Worm (Caenorhabditis elegans) whole organism, L4 larva: ENCODE data around the gene F13H6.5.

ENCODE experiments used
- F10B5.3 ChIP-seq: sonication (generic microtip); optimal IDR thresholded peaks from 2 replicates; lab custom pipeline; 2016; ENCODE audit warnings: mild to moderate bottlenecking, missing genetic modification characterization, missing compliant biosample characterization
- F44E2.7 ChIP-seq: fragments of 200-800 bp; sonication (Bioruptor generic); IDR thresholded peaks from 2 replicates; pipeline ENCODE4 v2.1.2; 2022; ENCODE audit warnings: missing genetic modification characterization, missing compliant biosample characterization
- F49E8.2 ChIP-seq: sonication (generic microtip); optimal IDR thresholded peaks from 2 replicates; lab custom pipeline; 2016; ENCODE audit warnings: missing compliant biosample characterization, mild to moderate bottlenecking, missing genetic modification characterization, borderline replicate concordance
- R02D3.7 ChIP-seq: fragments of 150-350 bp; sonication (generic microtip); optimal IDR thresholded peaks from 3 replicates; lab custom pipeline; 2014; ENCODE audit warnings: missing biosample characterization, missing genetic modification characterization
- ZK546.5 ChIP-seq, 2 experiments: sonication (generic microtip); optimal IDR thresholded peaks; 2 replicates each; lab custom pipeline; 2017; ENCODE audit warnings: missing biosample characterization in 2 of 2, missing genetic modification characterization in 2 of 2
- aha-1 ChIP-seq: fragments of 150-350 bp; peaks from one replicate; lab custom pipeline; 2014; ENCODE audit warnings: missing biosample characterization, missing genetic modification characterization
- aly-2 ChIP-seq: sonication (generic microtip); optimal IDR thresholded peaks from 2 replicates; lab custom pipeline; 2018; ENCODE audit warnings: missing biosample characterization, missing genetic modification characterization
- arid-1 ChIP-seq: fragments of 200-800 bp; sonication (Bioruptor generic); conservative IDR thresholded peaks from 2 replicates; pipeline ENCODE4 v1.3.6; 2022; ENCODE audit warnings: missing genetic modification reagents, missing genetic modification characterization, missing compliant biosample characterization
- ceh-32 ChIP-seq: sonication (generic microtip); optimal IDR thresholded peaks from 2 replicates; lab custom pipeline; 2016; ENCODE audit warnings: mild to moderate bottlenecking, missing genetic modification characterization, missing compliant biosample characterization; ENCODE audit not compliant: poor library complexity
- ceh-44 ChIP-seq: fragments of 200-800 bp; sonication (Bioruptor generic); IDR thresholded peaks from 2 replicates; pipeline ENCODE4 v1.3.6; 2022; ENCODE audit warnings: missing genetic modification reagents, missing genetic modification characterization, missing compliant biosample characterization
- cey-2 ChIP-seq: sonication (generic microtip); optimal IDR thresholded peaks from 3 replicates; lab custom pipeline; 2017; ENCODE audit warnings: missing genetic modification characterization, mild to moderate bottlenecking, missing compliant biosample characterization, antibody characterized with exemption, borderline replicate concordance; ENCODE audit not compliant: insufficient read depth
- ctbp-1 ChIP-seq: fragments of 200-800 bp; sonication (Bioruptor generic); IDR thresholded peaks from 2 replicates; pipeline ENCODE4 v1.3.6; 2022; ENCODE audit warnings: missing genetic modification reagents, missing genetic modification characterization, missing compliant biosample characterization
- daf-16 ChIP-seq, 3 experiments: sonication (generic microtip); optimal IDR thresholded peaks; 2 replicates each; lab custom pipeline; 2016 to 2017; ENCODE audit warnings: missing genetic modification characterization in 3 of 3, missing genetic modification reagents in 3 of 3, mild to moderate bottlenecking in 2 of 3, missing compliant biosample characterization in 2 of 3, missing biosample characterization in 1 of 3, moderate library complexity in 1 of 3
- dmd-6 ChIP-seq: fragments of 200-800 bp; sonication (Bioruptor generic); IDR thresholded peaks from 2 replicates; pipeline ENCODE4 v1.3.6; 2022; ENCODE audit warnings: missing genetic modification reagents, missing genetic modification characterization, missing compliant biosample characterization
- dmd-8 ChIP-seq: fragments of 200-800 bp; sonication (Bioruptor generic); IDR thresholded peaks from 2 replicates; pipeline ENCODE4 v1.3.6; 2022; ENCODE audit warnings: missing genetic modification characterization, missing compliant biosample characterization
- duxl-1 ChIP-seq: sonication (generic microtip); optimal IDR thresholded peaks from 2 replicates; lab custom pipeline; 2016; ENCODE audit warnings: mild to moderate bottlenecking, missing genetic modification characterization, moderate library complexity, missing compliant biosample characterization; ENCODE audit not compliant: poor library complexity
- egl-27 ChIP-seq: sonication (generic microtip); optimal IDR thresholded peaks from 3 replicates; lab custom pipeline; 2017; ENCODE audit warnings: missing biosample characterization, missing genetic modification reagents, missing genetic modification characterization
- hif-1 ChIP-seq, 2 experiments: sonication (generic microtip); optimal IDR thresholded peaks; 2 replicates each; lab custom pipeline; 2016 to 2017; ENCODE audit warnings: missing compliant biosample characterization in 2 of 2, missing genetic modification characterization in 2 of 2, missing genetic modification reagents in 2 of 2, missing genotype in 2 of 2, mild to moderate bottlenecking in 1 of 2
- hmg-1.1 ChIP-seq: fragments of 200-800 bp; sonication (Bioruptor generic); IDR thresholded peaks from 2 replicates; pipeline ENCODE4 v1.3.6; 2022; ENCODE audit warnings: missing genetic modification reagents, missing genetic modification characterization, missing compliant biosample characterization
- lin-1 ChIP-seq: fragments of 200-800 bp; sonication (Bioruptor generic); IDR thresholded peaks from 2 replicates; pipeline ENCODE4 v1.3.6; 2022; ENCODE audit warnings: missing genetic modification reagents, missing genetic modification characterization, missing compliant biosample characterization
- lin-15B ChIP-seq: fragments of 150-350 bp; sonication (generic microtip); optimal IDR thresholded peaks from 3 replicates; lab custom pipeline; 2014; ENCODE audit warnings: missing biosample characterization, missing genetic modification characterization
- lin-29 ChIP-seq: fragments of 200-800 bp; sonication (Bioruptor generic); IDR thresholded peaks from 2 replicates; pipeline ENCODE4 v1.3.6; 2022; ENCODE audit warnings: missing genetic modification reagents, missing genetic modification characterization, missing compliant biosample characterization
- lin-39 ChIP-seq: fragments of 150-350 bp; optimal IDR thresholded peaks from 2 replicates; lab custom pipeline; 2014; ENCODE audit warnings: missing biosample characterization, missing genetic modification reagents, missing genetic modification characterization
- lir-3 ChIP-seq: sonication (generic microtip); optimal IDR thresholded peaks from 2 replicates; lab custom pipeline; 2016; ENCODE audit warnings: mild to moderate bottlenecking, missing genetic modification characterization, missing compliant biosample characterization
- mdl-1 ChIP-seq, 2 experiments: fragments of 150-350 bp in 1 of 2; sonication (generic microtip) in 1 of 2; optimal IDR thresholded peaks; 2 replicates each; lab custom pipeline; 2014 to 2017; ENCODE audit warnings: missing biosample characterization in 2 of 2, missing genetic modification characterization in 2 of 2
- mdt-29 ChIP-seq: fragments of 200-800 bp; sonication (Bioruptor generic); IDR thresholded peaks from 2 replicates; pipeline ENCODE4 v1.3.6; 2022; ENCODE audit warnings: missing genetic modification reagents, missing genetic modification characterization, missing compliant biosample characterization
- mep-1 ChIP-seq: fragments of 150-350 bp; sonication (generic microtip); optimal IDR thresholded peaks from 3 replicates; lab custom pipeline; 2014; ENCODE audit warnings: missing biosample characterization, missing genetic modification characterization
- mes-2 ChIP-seq: sonication (generic microtip); optimal IDR thresholded peaks from 2 replicates; lab custom pipeline; 2016; ENCODE audit warnings: missing genotype, mild to moderate bottlenecking, missing genetic modification characterization, missing compliant biosample characterization; ENCODE audit not compliant: poor library complexity, severe bottlenecking
- nhr-10 ChIP-seq: fragments of 150-350 bp; optimal IDR thresholded peaks from 2 replicates; lab custom pipeline; 2014; ENCODE audit warnings: missing biosample characterization, missing genetic modification characterization
- nhr-102 ChIP-seq: sonication (generic microtip); optimal IDR thresholded peaks from 2 replicates; lab custom pipeline; 2016; ENCODE audit warnings: mild to moderate bottlenecking, missing genetic modification characterization, moderate library complexity, missing compliant biosample characterization
- nhr-11 ChIP-seq: fragments of 150-350 bp; optimal IDR thresholded peaks from 2 replicates; lab custom pipeline; 2014; ENCODE audit warnings: missing biosample characterization, missing genetic modification characterization
- nhr-111 ChIP-seq: fragments of 200-800 bp; sonication (Bioruptor generic); optimal IDR thresholded peaks from 2 replicates; lab custom pipeline; 2018; ENCODE audit warnings: mild to moderate bottlenecking, missing genetic modification characterization, missing compliant biosample characterization
- nhr-25 ChIP-seq: sonication (generic microtip); optimal IDR thresholded peaks from 2 replicates; lab custom pipeline; 2017; ENCODE audit warnings: missing genetic modification characterization, mild to moderate bottlenecking, missing compliant biosample characterization, antibody characterized with exemption, moderate library complexity, borderline replicate concordance; ENCODE audit not compliant: insufficient read depth
- nhr-28 ChIP-seq: fragments of 150-350 bp; optimal IDR thresholded peaks from 2 replicates; lab custom pipeline; 2014; ENCODE audit warnings: missing biosample characterization, missing genetic modification characterization
- nhr-41 ChIP-seq: fragments of 200-800 bp; sonication (Bioruptor generic); IDR thresholded peaks from 2 replicates; pipeline ENCODE4 v1.3.6; 2022; ENCODE audit warnings: missing genetic modification reagents, missing genetic modification characterization, missing compliant biosample characterization
- nhr-48 ChIP-seq: sonication (generic microtip); optimal IDR thresholded peaks from 2 replicates; lab custom pipeline; 2016; ENCODE audit warnings: mild to moderate bottlenecking, missing genetic modification characterization, missing compliant biosample characterization
- nhr-6 ChIP-seq: fragments of 150-350 bp; optimal IDR thresholded peaks from 2 replicates; lab custom pipeline; 2014; ENCODE audit warnings: missing biosample characterization, missing genetic modification characterization
- nhr-76 ChIP-seq: fragments of 150-350 bp; optimal IDR thresholded peaks from 2 replicates; lab custom pipeline; 2014; ENCODE audit warnings: missing biosample characterization, missing genetic modification characterization
- pha-4 ChIP-seq, 2 experiments: fragments of 150-350 bp in 1 of 2; fragments of 200-800 bp in 1 of 2; sonication (Bioruptor generic) in 1 of 2; IDR thresholded peaks in 1 of 2; optimal IDR thresholded peaks in 1 of 2; 2 replicates each; pipeline versions ENCODE4 v1.3.6 to Lab custom; 2014 to 2022; ENCODE audit warnings: missing genetic modification characterization in 2 of 2, missing genetic modification reagents in 2 of 2, missing biosample characterization in 1 of 2, missing compliant biosample characterization in 1 of 2
- pqm-1 ChIP-seq: sonication (generic microtip); optimal IDR thresholded peaks from 2 replicates; lab custom pipeline; 2017; ENCODE audit warnings: missing biosample characterization, missing genetic modification characterization
- rbr-2 ChIP-seq: sonication (generic microtip); optimal IDR thresholded peaks from 2 replicates; lab custom pipeline; 2016; ENCODE audit warnings: missing genotype, missing genetic modification characterization, missing compliant biosample characterization
- skn-1 ChIP-seq: fragments of 150-350 bp; optimal IDR thresholded peaks from 2 replicates; lab custom pipeline; 2014; ENCODE audit warnings: missing biosample characterization, missing genetic modification characterization
- tra-1 ChIP-seq: fragments of 200-800 bp; sonication (Bioruptor generic); IDR thresholded peaks from 2 replicates; pipeline ENCODE4 v1.3.6; 2022; ENCODE audit warnings: missing genetic modification reagents, missing genetic modification characterization, missing compliant biosample characterization
- unc-130 ChIP-seq: sonication (generic microtip); optimal IDR thresholded peaks from 2 replicates; lab custom pipeline; 2016; ENCODE audit warnings: missing genetic modification reagents, missing genetic modification characterization, missing compliant biosample characterization
- unc-39 ChIP-seq: sonication (generic microtip); optimal IDR thresholded peaks from 2 replicates; lab custom pipeline; 2017; ENCODE audit warnings: missing biosample characterization, missing genetic modification characterization
- unc-62 ChIP-seq, 3 experiments: fragments of 150-350 bp in 1 of 3; sonication (generic microtip); optimal IDR thresholded peaks in 2 of 3; peaks in 1 of 3; 1 replicate in 1 of 3; 2 replicates in 2 of 3; lab custom pipeline; 2014 to 2017; ENCODE audit warnings: missing biosample characterization in 3 of 3, missing genetic modification characterization in 3 of 3, missing genetic modification reagents in 3 of 3, missing genotype in 1 of 3
- vab-7 ChIP-seq: fragments of 200-800 bp; sonication (Bioruptor generic); IDR thresholded peaks from 2 replicates; pipeline ENCODE4 v1.3.6; 2022; ENCODE audit warnings: missing genetic modification reagents, missing genetic modification characterization, missing compliant biosample characterization
- zfp-3 ChIP-seq: fragments of 200-800 bp; sonication (Bioruptor generic); conservative IDR thresholded peaks from 2 replicates; pipeline ENCODE4 v1.3.6; 2022; ENCODE audit warnings: missing genetic modification reagents, missing genetic modification characterization, missing compliant biosample characterization
- zip-2 ChIP-seq: fragments of 150-350 bp; optimal IDR thresholded peaks from 2 replicates; lab custom pipeline; 2014; ENCODE audit warnings: missing biosample characterization, missing genetic modification characterization

F13H6.5 gene

DNA sequence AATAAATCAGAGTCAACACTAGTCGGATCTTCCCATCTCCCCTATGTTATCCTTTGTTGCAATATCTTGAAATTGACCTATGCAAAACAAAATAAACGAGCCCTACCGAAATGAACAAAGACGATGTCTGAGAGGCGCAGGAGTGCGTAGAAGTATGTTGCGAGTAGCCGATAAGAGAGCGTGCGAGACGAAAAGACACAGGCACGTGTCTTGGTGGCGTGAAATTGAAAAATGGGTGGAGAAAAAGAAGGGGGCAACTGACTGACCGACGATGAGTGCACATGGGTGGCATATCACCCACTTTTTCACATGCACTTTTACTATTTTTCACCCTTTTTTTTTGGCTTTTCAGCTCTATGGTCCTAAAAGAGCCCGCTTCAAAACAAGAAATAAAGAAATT, 26.6 kb downstream of the F13H6.5 start (continued):
- no peak for TF ChIP-seq lin-29
- TF ChIP-seq nhr-11 (tag; lab: Kevin White, UChicago): no peak
- peak; percentile 90 for TF ChIP-seq aha-1 (tag; lab: Kevin White, UChicago)
- 0 out of 2 replicates have a peak, but pooled peaks have one; percentile 12 for TF ChIP-seq dmd-6 (GFP tag; lab: Robert Waterston, UW)
- no peak for TF ChIP-seq hmg-1.1 (GFP tag; lab: Robert Waterston, UW)
- TF ChIP-seq mes-2: no peak
- no peak for TF ChIP-seq lir-3
- TF ChIP-seq ceh-32: no peak
- no peak for TF ChIP-seq dmd-8 (GFP tag; lab: Robert Waterston, UW)
- TF ChIP-seq nhr-28 (tag; lab: Kevin White, UChicago): peak; percentile 35
- TF ChIP-seq pha-4 (GFP tag; IDR thresholded peaks at IDR 0.05; lab: Robert Waterston, UW): no peak
- no peak for TF ChIP-seq pha-4 (tag; optimal IDR thresholded peaks at IDR 0.05; lab: Kevin White, UChicago)
- 0 out of 2 replicates have a peak, but pooled peaks have one; percentile 45 for TF ChIP-seq ctbp-1 (GFP tag; lab: Robert Waterston, UW)
- no peak for TF ChIP-seq lin-39
- no peak for TF ChIP-seq skn-1 (tag; lab: Kevin White, UChicago)
- TF ChIP-seq vab-7 (GFP tag; lab: Robert Waterston, UW): no peak
- peak; percentile 46 for TF ChIP-seq mep-1 (tag; lab: Kevin White, UChicago)
- TF ChIP-seq pqm-1 (tag; lab: Kevin White, UChicago): no peak
- no peak for TF ChIP-seq nhr-25 (tag; lab: Kevin White, UChicago)
- TF ChIP-seq unc-39 (tag; lab: Kevin White, UChicago): no peak
- no peak for TF ChIP-seq arid-1
- no peak for TF ChIP-seq egl-27 (tag; lab: Kevin White, UChicago)
- no peak for TF ChIP-seq nhr-6
- no peak for TF ChIP-seq F44E2.7 (GFP tag; lab: Robert Waterston, UW)
- no peak for TF ChIP-seq ceh-44 (GFP tag; lab: Robert Waterston, UW)
- no peak for TF ChIP-seq nhr-76 (tag; lab: Kevin White, UChicago)
- TF ChIP-seq mdl-1 (tag; optimal IDR thresholded peaks at IDR 0.05; lab: Kevin White, UChicago): peak; percentile 12 to 87
- TF ChIP-seq rbr-2 (tag; lab: Kevin White, UChicago): no peak
- TF ChIP-seq zip-2 (tag; lab: Kevin White, UChicago): no peak
- TF ChIP-seq daf-16 (GFP tag; optimal IDR thresholded peaks at IDR 0.05; lab: Kevin White, UChicago): no peak
- no peak for TF ChIP-seq daf-16 (tag; optimal IDR thresholded peaks at IDR 0.05; lab: Kevin White, UChicago)
- no peak for TF ChIP-seq tra-1
- no peak for TF ChIP-seq nhr-102 (tag; lab: Kevin White, UChicago)
- no peak for TF ChIP-seq aly-2 (tag; lab: Kevin White, UChicago)
- TF ChIP-seq cey-2: no peak
- no peak for TF ChIP-seq R02D3.7 (tag; lab: Kevin White, UChicago)
- TF ChIP-seq ZK546.5 (tag; optimal IDR thresholded peaks at IDR 0.05; lab: Kevin White, UChicago): no peak
- TF ChIP-seq zfp-3: no peak
- TF ChIP-seq hif-1 (tag; optimal IDR thresholded peaks at IDR 0.05; lab: Kevin White, UChicago): peak in 1 of 2 experiments; percentile 14
- no peak for TF ChIP-seq unc-130 (GFP tag; lab: Kevin White, UChicago)
- TF ChIP-seq duxl-1 (tag; lab: Kevin White, UChicago): no peak
- no peak for TF ChIP-seq mdt-29
- no peak for TF ChIP-seq F49E8.2
- TF ChIP-seq lin-15B (tag; lab: Kevin White, UChicago): no peak
- TF ChIP-seq nhr-10: no peak
- no peak for TF ChIP-seq nhr-111 (GFP tag; lab: Kevin White, UChicago)
- TF ChIP-seq unc-62 (GFP tag; optimal IDR thresholded peaks at IDR 0.05 in 1 of 2; lab: Kevin White, UChicago): peak in 1 of 2 experiments; percentile 97
- TF ChIP-seq unc-62 (tag; optimal IDR thresholded peaks at IDR 0.05; lab: Kevin White, UChicago): no peak
- TF ChIP-seq nhr-48 (tag; lab: Kevin White, UChicago): no peak
- no peak for TF ChIP-seq nhr-41 (GFP tag; lab: Robert Waterston, UW)
- no peak for TF ChIP-seq F10B5.3 (tag; lab: Kevin White, UChicago)
- TF ChIP-seq lin-1 (GFP tag; lab: Robert Waterston, UW): no peak
